Fruit fly (Drosophila melanogaster): ENCODE data around the gene CG12541.

The CG12541 gene

DNA sequence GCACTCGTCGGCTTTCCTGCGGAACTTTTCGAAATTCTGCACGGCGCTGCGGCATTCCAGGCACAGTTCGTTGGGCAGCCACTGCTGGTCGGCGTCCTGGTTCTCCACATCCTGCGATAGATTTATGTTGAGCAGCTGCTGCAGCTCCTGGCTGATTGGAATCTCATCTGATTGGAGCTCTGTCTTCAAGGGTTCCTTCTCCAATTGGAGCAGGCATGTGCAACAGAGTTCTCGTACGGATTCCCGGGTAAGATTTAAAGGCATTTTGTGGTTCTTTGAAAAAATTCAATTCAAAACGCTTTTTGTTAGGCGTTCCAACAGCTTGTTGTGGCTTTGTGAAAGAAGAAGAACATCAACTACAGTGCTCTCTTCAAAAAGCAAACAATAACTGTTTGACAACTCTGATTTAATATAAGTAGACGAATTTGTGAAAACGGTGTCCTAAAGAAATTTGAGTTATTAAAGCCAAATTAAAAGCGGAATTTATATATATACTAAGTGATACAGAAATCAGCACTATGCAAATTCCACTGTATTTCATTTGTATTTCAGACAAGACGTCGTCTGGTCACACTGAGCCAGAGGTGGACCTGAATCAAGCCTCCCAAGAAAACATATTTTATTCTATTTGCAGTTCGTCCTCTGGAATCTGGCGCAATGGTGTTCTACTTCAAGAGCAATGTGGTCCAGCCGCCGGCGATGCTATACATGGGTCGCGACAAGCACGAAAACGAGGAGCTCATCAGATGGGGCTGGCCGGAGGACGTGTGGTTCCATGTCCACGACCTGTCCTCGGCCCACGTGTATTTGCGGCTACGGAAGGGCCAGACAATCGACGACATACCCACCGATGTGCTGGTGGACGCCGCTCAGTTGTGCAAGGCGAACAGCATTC, 52.3 kb downstream of the CG12541 start, which contains the start of the genes CG3032 and CG4593 (continued):
- TF ChIP-seq tup (GFP tag; optimal IDR thresholded peaks at IDR 0.05) (peak; percentile 48), Antp (GFP tag; optimal IDR thresholded peaks at IDR 0.05) (peak; percentile 69), CG30431 (GFP tag; optimal IDR thresholded peaks at IDR 0.05) (peak; percentile 61), CG6683 (GFP tag; optimal IDR thresholded peaks at IDR 0.05) (peak; percentile 13), inv (GFP tag; IDR thresholded peaks at IDR 0.05; ENCODE audit: partially characterized antibody) (no peak), ttk (GFP tag; IDR thresholded peaks at IDR 0.05) (peak; percentile 80), hbn (GFP tag; IDR thresholded peaks at IDR 0.05; ENCODE audit: partially characterized antibody) (no peak), lola (GFP tag; optimal IDR thresholded peaks at IDR 0.05) (peak in 1 of 3 experiments; percentile 42), cad (GFP tag; optimal IDR thresholded peaks at IDR 0.05) (no peak), nau (GFP tag; optimal IDR thresholded peaks at IDR 0.05) (peak; percentile 31), Atf6 (GFP tag; IDR thresholded peaks at IDR 0.05) (peak; percentile 88), CG18619 (GFP tag; optimal IDR thresholded peaks at IDR 0.05) (peak; percentile 71), CG10654 (GFP tag; optimal IDR thresholded peaks at IDR 0.05) (peak; percentile 69), CG9437 (GFP tag; optimal IDR thresholded peaks at IDR 0.05) (peak; percentile 53), Side (GFP tag; optimal IDR thresholded peaks at IDR 0.05) (peak; percentile 62), ftz-f1 (GFP tag; optimal IDR thresholded peaks at IDR 0.05) (no peak), CG17361 (GFP tag; IDR thresholded peaks at IDR 0.05) (peak; percentile 81), Six4 (GFP tag; optimal IDR thresholded peaks at IDR 0.05) (peak; percentile 55), br (optimal IDR thresholded peaks at IDR 0.05) (no peak), Usf (GFP tag; optimal IDR thresholded peaks at IDR 0.05) (peak; percentile 25), NC2β (GFP tag; optimal IDR thresholded peaks at IDR 0.05) (peak; percentile 67), E2f1 (GFP tag; IDR thresholded peaks at IDR 0.05) (peak; percentile 90), Lhr (GFP tag; optimal IDR thresholded peaks at IDR 0.05) (peak; percentile 35), sd (tag; optimal IDR thresholded peaks at IDR 0.05) (peak; percentile 94), tin (GFP tag; optimal IDR thresholded peaks at IDR 0.05) (peak; percentile 72), CG11560 (tag; IDR thresholded peaks at IDR 0.05) (peak; percentile 69; the same call in 2 of the 3 replicates), CG7271 (tag; optimal IDR thresholded peaks at IDR 0.05) (no peak), CG11093 (GFP tag; IDR thresholded peaks at IDR 0.05) (peak; percentile 87), Hey (tag; optimal IDR thresholded peaks at IDR 0.05) (no peak), CG6791 (GFP tag; IDR thresholded peaks at IDR 0.05; ENCODE audit: partially characterized antibody) (no peak), Nf-YA (GFP tag; IDR thresholded peaks at IDR 0.05) (peak; percentile 77; the same call in 1 of the 2 replicates), bsh (GFP tag; optimal IDR thresholded peaks at IDR 0.05) (peak; percentile 47 to 79), CG7357 (GFP tag; IDR thresholded peaks at IDR 0.05) (peak; percentile 79; the same call in 1 of the 3 replicates), Opbp (GFP tag; IDR thresholded peaks at IDR 0.05; ENCODE audit: partially characterized antibody) (no peak), CG4424 (GFP tag; optimal IDR thresholded peaks at IDR 0.05) (peak; percentile 66), CG1233 (GFP tag; optimal IDR thresholded peaks at IDR 0.05) (peak; percentile 64), Mes4 (GFP tag; optimal IDR thresholded peaks at IDR 0.05) (peak; percentile 25), CG11504 (tag; optimal IDR thresholded peaks at IDR 0.05) (peak; percentile 75), NK7.1 (GFP tag; optimal IDR thresholded peaks at IDR 0.05) (peak; percentile 56), trh (GFP tag; optimal IDR thresholded peaks at IDR 0.05) (peak; percentile 1), CG31388 (GFP tag; optimal IDR thresholded peaks at IDR 0.05) (peak; percentile 56), da (GFP tag; optimal IDR thresholded peaks at IDR 0.05) (no peak), CG12104 (GFP tag; optimal IDR thresholded peaks at IDR 0.05) (peak; percentile 34), Hr39 (optimal IDR thresholded peaks at IDR 0.05) (no peak), CG10431 (GFP tag; optimal IDR thresholded peaks at IDR 0.05) (no peak), chm (GFP tag; IDR thresholded peaks at IDR 0.05) (peak; percentile 66; the same call in 1 of the 2 replicates), HmgD (GFP tag; optimal IDR thresholded peaks at IDR 0.05) (peak; percentile 25), CG4707 (GFP tag; optimal IDR thresholded peaks at IDR 0.05) (no peak), CG17359 (tag; optimal IDR thresholded peaks at IDR 0.05) (peak; percentile 82)

Data from whole organism, embryonic.